Worm (Caenorhabditis elegans): ENCODE data around the gene K01A11.1.

DNA sequence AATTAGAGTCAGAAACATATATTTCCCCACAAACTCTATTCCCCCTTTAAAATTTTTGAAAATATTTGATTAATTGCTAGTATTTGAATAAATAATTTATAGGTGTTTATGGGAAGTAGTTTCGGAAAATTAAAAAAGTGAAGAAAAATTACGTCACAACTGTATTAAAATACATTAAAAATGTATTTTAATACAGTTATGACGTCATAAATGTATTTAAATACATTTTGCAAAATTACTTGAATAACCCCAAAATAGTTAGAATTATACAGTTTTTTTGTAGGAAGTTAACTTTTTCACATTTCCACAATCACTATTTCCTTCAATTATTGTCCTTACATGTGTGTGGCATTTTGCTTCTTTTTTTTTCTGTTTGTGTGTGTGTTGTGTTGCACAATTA, 17.8 kb downstream of the K01A11.1 start:
- no peak for TF ChIP-seq unc-42 (tag; optimal IDR thresholded peaks at IDR 0.05)
- no peak for TF ChIP-seq tbx-2 (tag; optimal IDR thresholded peaks at IDR 0.05)
- no peak for TF ChIP-seq ama-1 (optimal IDR thresholded peaks at IDR 0.05)
- no peak for TF ChIP-seq ceh-22 (tag; optimal IDR thresholded peaks at IDR 0.05)
- TF ChIP-seq lim-6 (tag; optimal IDR thresholded peaks at IDR 0.05), result no peak
- TF ChIP-seq ceh-31 (tag; optimal IDR thresholded peaks at IDR 0.05), result no peak
- TF ChIP-seq ets-4 (tag; optimal IDR thresholded peaks at IDR 0.05), result no peak
- no peak for TF ChIP-seq dve-1 (tag; optimal IDR thresholded peaks at IDR 0.05)
- TF ChIP-seq syd-9 (tag; optimal IDR thresholded peaks at IDR 0.05), result no peak
- TF ChIP-seq nhr-11 (tag; optimal IDR thresholded peaks at IDR 0.05), result no peak
- no peak for TF ChIP-seq pag-3 (tag; optimal IDR thresholded peaks at IDR 0.05; ENCODE audit: borderline replicate concordance)
- no peak for TF ChIP-seq pqm-1 (tag; optimal IDR thresholded peaks at IDR 0.05)
- no peak for TF ChIP-seq sox-4 (tag; optimal IDR thresholded peaks at IDR 0.05)
